Worm (Caenorhabditis elegans) whole organism, L4 larva: ENCODE data around the gene Y44A6D.7.

Experiments
- D1046.2 ChIP-seq: fragments of 200-800 bp; sonication (Bioruptor generic); IDR thresholded peaks from 2 replicates; pipeline ENCODE4 v1.3.6; 2022; ENCODE audit warnings: missing genetic modification characterization, missing compliant biosample characterization
- F10B5.3 ChIP-seq: sonication (generic microtip); optimal IDR thresholded peaks from 2 replicates; lab custom pipeline; 2016; ENCODE audit warnings: mild to moderate bottlenecking, missing genetic modification characterization, missing compliant biosample characterization
- T26A8.4 ChIP-seq: fragments of 200-800 bp; sonication (Bioruptor generic); IDR thresholded peaks from 2 replicates; pipeline ENCODE4 v1.3.6; 2022; ENCODE audit warnings: missing genetic modification characterization, missing compliant biosample characterization
- Y48G9A.11 ChIP-seq: fragments of 200-800 bp; sonication (Bioruptor generic); IDR thresholded peaks from 2 replicates; pipeline ENCODE4 v1.3.6; 2022; ENCODE audit warnings: missing genetic modification reagents, missing genetic modification characterization, missing compliant biosample characterization
- Y75B8A.6 ChIP-seq: fragments of 200-800 bp; sonication (Bioruptor generic); IDR thresholded peaks from 2 replicates; pipeline ENCODE4 v1.3.6; 2022; ENCODE audit warnings: missing genetic modification reagents, missing genetic modification characterization, missing compliant biosample characterization
- ZK337.2 ChIP-seq: fragments of 200-800 bp; sonication (Bioruptor generic); IDR thresholded peaks from 2 replicates; pipeline ENCODE4 v1.3.6; 2022; ENCODE audit warnings: missing genetic modification reagents, missing genetic modification characterization, missing compliant biosample characterization
- ZK546.5 ChIP-seq, 2 experiments: sonication (generic microtip); optimal IDR thresholded peaks; 2 replicates each; lab custom pipeline; 2017; ENCODE audit warnings: missing biosample characterization in 2 of 2, missing genetic modification characterization in 2 of 2
- aha-1 ChIP-seq: fragments of 150-350 bp; peaks from one replicate; lab custom pipeline; 2014; ENCODE audit warnings: missing biosample characterization, missing genetic modification characterization
- ama-1 ChIP-seq: fragments of 150-350 bp; optimal IDR thresholded peaks from 2 replicates; lab custom pipeline; 2014; ENCODE audit warnings: inconsistent platforms, mixed read lengths
- ceh-20 ChIP-seq: fragments of 200-800 bp; sonication (Bioruptor generic); IDR thresholded peaks from 2 replicates; pipeline ENCODE4 v1.3.6; 2022; ENCODE audit warnings: missing genetic modification reagents, missing genetic modification characterization, missing compliant biosample characterization
- ceh-32 ChIP-seq: sonication (generic microtip); optimal IDR thresholded peaks from 2 replicates; lab custom pipeline; 2016; ENCODE audit warnings: mild to moderate bottlenecking, missing genetic modification characterization, missing compliant biosample characterization; ENCODE audit not compliant: poor library complexity
- ceh-44 ChIP-seq: fragments of 200-800 bp; sonication (Bioruptor generic); IDR thresholded peaks from 2 replicates; pipeline ENCODE4 v1.3.6; 2022; ENCODE audit warnings: missing genetic modification reagents, missing genetic modification characterization, missing compliant biosample characterization
- ces-1 ChIP-seq: fragments of 150-350 bp; sonication (generic microtip); optimal IDR thresholded peaks from 4 replicates; lab custom pipeline; 2014; ENCODE audit warnings: missing biosample characterization, missing genetic modification reagents, missing genetic modification characterization
- daf-12 ChIP-seq: fragments of 150-350 bp; optimal IDR thresholded peaks from 2 replicates; lab custom pipeline; 2014; ENCODE audit warnings: missing biosample characterization, missing genetic modification reagents, missing genetic modification characterization
- daf-8 ChIP-seq: fragments of 200-800 bp; sonication (Bioruptor generic); IDR thresholded peaks from 2 replicates; pipeline ENCODE4 v1.3.6; 2022; ENCODE audit warnings: missing genetic modification characterization, missing compliant biosample characterization
- dmd-6 ChIP-seq: fragments of 200-800 bp; sonication (Bioruptor generic); IDR thresholded peaks from 2 replicates; pipeline ENCODE4 v1.3.6; 2022; ENCODE audit warnings: missing genetic modification reagents, missing genetic modification characterization, missing compliant biosample characterization
- dpl-1 ChIP-seq: fragments of 150-350 bp; optimal IDR thresholded peaks from 2 replicates; lab custom pipeline; 2014; ENCODE audit warnings: missing biosample characterization, missing genetic modification reagents, missing genetic modification characterization
- hlh-30 ChIP-seq: sonication (generic microtip); optimal IDR thresholded peaks from 2 replicates; lab custom pipeline; 2017; ENCODE audit warnings: antibody characterized with exemption, mild to moderate bottlenecking, missing genetic modification characterization, missing compliant biosample characterization; ENCODE audit not compliant: insufficient read depth
- hmg-1.1 ChIP-seq: fragments of 200-800 bp; sonication (Bioruptor generic); IDR thresholded peaks from 2 replicates; pipeline ENCODE4 v1.3.6; 2022; ENCODE audit warnings: missing genetic modification reagents, missing genetic modification characterization, missing compliant biosample characterization
- jun-1 ChIP-seq: fragments of 150-350 bp; optimal IDR thresholded peaks from 2 replicates; lab custom pipeline; 2014; ENCODE audit warnings: missing biosample characterization, missing genetic modification reagents, missing genetic modification characterization
- lim-7 ChIP-seq: fragments of 200-800 bp; sonication (Bioruptor generic); IDR thresholded peaks from 2 replicates; pipeline ENCODE4 v1.3.6; 2022; ENCODE audit warnings: missing genetic modification characterization, missing compliant biosample characterization
- lin-13 ChIP-seq: fragments of 150-350 bp; optimal IDR thresholded peaks from 2 replicates; lab custom pipeline; 2014; ENCODE audit warnings: missing biosample characterization, missing genetic modification reagents, missing genetic modification characterization
- lir-3 ChIP-seq: sonication (generic microtip); optimal IDR thresholded peaks from 2 replicates; lab custom pipeline; 2016; ENCODE audit warnings: mild to moderate bottlenecking, missing genetic modification characterization, missing compliant biosample characterization
- mep-1 ChIP-seq: fragments of 150-350 bp; sonication (generic microtip); optimal IDR thresholded peaks from 3 replicates; lab custom pipeline; 2014; ENCODE audit warnings: missing biosample characterization, missing genetic modification characterization
- mxl-2 ChIP-seq: fragments of 200-800 bp; sonication (Bioruptor generic); conservative IDR thresholded peaks from 2 replicates; pipeline ENCODE4 v1.3.6; 2022; ENCODE audit warnings: missing genetic modification reagents, missing genetic modification characterization, missing compliant biosample characterization
- nhr-28 ChIP-seq: fragments of 150-350 bp; optimal IDR thresholded peaks from 2 replicates; lab custom pipeline; 2014; ENCODE audit warnings: missing biosample characterization, missing genetic modification characterization
- nhr-6 ChIP-seq: fragments of 150-350 bp; optimal IDR thresholded peaks from 2 replicates; lab custom pipeline; 2014; ENCODE audit warnings: missing biosample characterization, missing genetic modification characterization
- nhr-76 ChIP-seq: fragments of 150-350 bp; optimal IDR thresholded peaks from 2 replicates; lab custom pipeline; 2014; ENCODE audit warnings: missing biosample characterization, missing genetic modification characterization
- nhr-77 ChIP-seq: fragments of 150-350 bp; optimal IDR thresholded peaks from 2 replicates; lab custom pipeline; 2014; ENCODE audit warnings: missing biosample characterization, missing genetic modification characterization
- rbr-2 ChIP-seq: sonication (generic microtip); optimal IDR thresholded peaks from 2 replicates; lab custom pipeline; 2016; ENCODE audit warnings: missing genotype, missing genetic modification characterization, missing compliant biosample characterization
- saeg-2 ChIP-seq: fragments of 200-800 bp; sonication (Bioruptor generic); IDR thresholded peaks from 2 replicates; pipeline ENCODE4 v1.3.6; 2022; ENCODE audit warnings: missing genetic modification reagents, missing genetic modification characterization, missing compliant biosample characterization
- set-16 ChIP-seq: fragments of 200-800 bp; sonication (Bioruptor generic); IDR thresholded peaks from 2 replicates; pipeline ENCODE4 v1.3.6; 2022; ENCODE audit warnings: missing genetic modification reagents, missing genetic modification characterization, missing compliant biosample characterization
- spr-1 ChIP-seq: sonication (generic microtip); optimal IDR thresholded peaks from 2 replicates; lab custom pipeline; 2016; ENCODE audit warnings: mild to moderate bottlenecking, missing genetic modification characterization, missing compliant biosample characterization
- spr-3 ChIP-seq: fragments of 200-800 bp; sonication (Bioruptor generic); optimal IDR thresholded peaks from 2 replicates; lab custom pipeline; 2018; ENCODE audit warnings: mild to moderate bottlenecking, missing genetic modification characterization, missing compliant biosample characterization
- tag-97 ChIP-seq: fragments of 200-800 bp; sonication (Bioruptor generic); IDR thresholded peaks from 2 replicates; pipeline ENCODE4 v1.3.6; 2022; ENCODE audit warnings: missing genetic modification characterization, missing compliant biosample characterization
- unc-62 ChIP-seq, 3 experiments: fragments of 150-350 bp in 1 of 3; sonication (generic microtip); optimal IDR thresholded peaks in 2 of 3; peaks in 1 of 3; 1 replicate in 1 of 3; 2 replicates in 2 of 3; lab custom pipeline; 2014 to 2017; ENCODE audit warnings: missing biosample characterization in 3 of 3, missing genetic modification characterization in 3 of 3, missing genetic modification reagents in 3 of 3, missing genotype in 1 of 3

The Y44A6D.7 gene

ce11 chrV:20815842-20816241 lies 1.3 kb downstream of the Y44A6D.7 start, which contains the start of gene sshk-1:
Gene sshk-1, plus strand, starts transcription at chrV:20816142.
- no peak for TF ChIP-seq ceh-44 (GFP tag; lab: Robert Waterston, UW)
- TF ChIP-seq dmd-6 = no peak
- no peak for TF ChIP-seq lir-3 (tag; lab: Kevin White, UChicago)
- no peak for TF ChIP-seq ces-1 (GFP tag; lab: Kevin White, UChicago)
- TF ChIP-seq saeg-2 = no peak
- TF ChIP-seq spr-1 = no peak
- no peak for TF ChIP-seq jun-1 (tag; lab: Kevin White, UChicago)
- TF ChIP-seq lin-13 (GFP tag; lab: Kevin White, UChicago) = no peak
- no peak for TF ChIP-seq nhr-77 (tag; lab: Kevin White, UChicago)
- TF ChIP-seq daf-12 (tag; lab: Kevin White, UChicago) = no peak

DNA sequence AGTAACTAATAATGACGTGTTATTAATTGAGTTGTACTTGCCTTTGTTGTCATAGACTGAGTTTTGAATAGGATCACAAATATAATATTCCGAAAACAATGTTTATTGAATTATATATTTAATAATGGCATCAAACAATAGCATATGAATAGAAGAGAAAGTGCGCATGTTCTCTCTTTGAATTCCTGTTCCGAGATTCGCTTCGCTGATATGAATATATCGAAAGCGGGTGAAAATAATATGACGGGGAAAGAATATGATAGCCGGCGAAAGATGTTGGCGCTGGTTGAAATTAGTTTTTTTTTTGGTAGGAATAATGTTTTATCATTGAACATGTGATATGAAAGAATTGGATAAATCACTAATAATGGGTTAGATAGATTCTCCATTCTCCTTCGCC lies 5.5 kb downstream of the Y44A6D.7 start, which contains the start of gene T03D8.6:
Gene T03D8.6, minus strand, starts transcription at position 298 of the 400 bp plus-strand sequence.
- TF ChIP-seq hlh-30 (no peak), nhr-28 (tag; lab: Kevin White, UChicago) (peak; percentile 17)

DNA sequence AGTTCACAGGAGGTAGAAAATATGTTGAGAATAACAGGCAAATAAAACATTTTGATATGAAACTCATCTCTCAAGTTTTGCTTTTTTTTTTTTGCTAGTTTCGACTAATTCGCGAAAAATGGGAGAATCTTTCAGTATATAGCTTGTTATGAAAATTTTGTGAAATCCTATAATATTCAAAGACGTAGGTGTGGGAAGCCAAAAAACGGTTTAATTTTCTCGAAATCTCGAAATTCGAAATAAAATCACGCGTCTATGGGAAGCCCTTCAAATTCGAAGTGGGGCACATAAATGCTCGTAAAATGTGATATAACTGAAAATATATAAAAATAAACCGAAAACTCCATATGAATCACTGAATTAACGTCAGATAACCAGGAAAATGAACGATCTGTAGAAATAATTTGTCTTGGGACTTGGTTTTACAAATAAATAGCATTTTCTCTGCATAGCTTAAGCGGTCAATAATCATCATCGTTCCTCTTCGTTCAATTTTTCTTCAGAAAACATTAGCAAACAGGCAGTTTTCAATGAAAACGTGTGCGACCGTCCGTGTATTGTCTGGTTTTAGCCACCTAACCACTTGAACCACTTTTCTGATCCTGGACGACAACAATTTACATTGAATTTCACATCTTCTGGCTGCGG lies 10.6 kb downstream of the Y44A6D.7 start, which contains the start of the genes gcy-22 and grl-14:
Gene gcy-22, minus strand, starts transcription at position 101 of the 648 bp plus-strand sequence.
Gene grl-14, plus strand, starts transcription at position 598 of the 648 bp plus-strand sequence.
- TF ChIP-seq Y75B8A.6 (GFP tag; lab: Robert Waterston, UW) = no peak
- TF ChIP-seq T26A8.4 (GFP tag; lab: Robert Waterston, UW) = no peak
- no peak for TF ChIP-seq Y48G9A.11 (GFP tag; lab: Robert Waterston, UW)
- TF ChIP-seq ZK546.5 (tag; optimal IDR thresholded peaks at IDR 0.05; lab: Kevin White, UChicago) = no peak
- no peak for TF ChIP-seq dpl-1
- TF ChIP-seq ceh-20 = no peak
- TF ChIP-seq nhr-6 = no peak
- TF ChIP-seq nhr-77 (tag; lab: Kevin White, UChicago) = no peak
- no peak for TF ChIP-seq hmg-1.1 (GFP tag; lab: Robert Waterston, UW)
- TF ChIP-seq D1046.2 (GFP tag; lab: Robert Waterston, UW) = no peak
- TF ChIP-seq nhr-76 (tag; lab: Kevin White, UChicago) = no peak
- TF ChIP-seq daf-8 (GFP tag; lab: Robert Waterston, UW) = no peak
- no peak for TF ChIP-seq F10B5.3 (tag; lab: Kevin White, UChicago)
- no peak for TF ChIP-seq ceh-32 (tag; lab: Kevin White, UChicago)
- TF ChIP-seq mep-1 (tag; lab: Kevin White, UChicago) = no peak
- TF ChIP-seq spr-3 = no peak
- TF ChIP-seq jun-1 (tag; lab: Kevin White, UChicago) = no peak

DNA sequence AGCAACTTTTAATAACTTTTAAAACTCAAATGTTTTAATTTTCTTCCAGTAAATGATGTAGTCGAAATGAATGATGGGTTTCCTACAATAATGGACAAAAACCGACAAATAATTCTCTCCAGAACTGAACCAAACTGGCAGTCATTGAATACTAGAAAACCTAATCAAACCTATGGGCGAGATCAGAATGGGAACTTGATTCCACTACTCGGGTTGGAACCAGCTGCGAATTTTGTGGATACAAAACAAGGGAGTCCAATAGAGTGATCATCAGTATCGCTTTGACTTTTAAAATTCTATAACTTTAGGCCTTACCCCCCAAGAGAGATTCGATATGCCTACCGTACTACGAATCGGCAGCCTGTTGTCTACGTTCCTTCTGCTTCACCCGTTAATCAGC lies 12.1 kb downstream of the Y44A6D.7 start:
- no peak for TF ChIP-seq saeg-2
- peak in 1 of 2 experiments; percentile 81 for TF ChIP-seq unc-62 (GFP tag; optimal IDR thresholded peaks at IDR 0.05 in 1 of 2; lab: Kevin White, UChicago)
- TF ChIP-seq unc-62 (tag; optimal IDR thresholded peaks at IDR 0.05; lab: Kevin White, UChicago) = no peak
- TF ChIP-seq set-16 (GFP tag; lab: Robert Waterston, UW) = no peak
- TF ChIP-seq aha-1 (tag; lab: Kevin White, UChicago) = peak; percentile 73
- TF ChIP-seq lim-7 = no peak
- no peak for TF ChIP-seq mxl-2
- no peak for TF ChIP-seq tag-97
- no peak for TF ChIP-seq ama-1
- no peak for TF ChIP-seq ZK337.2 (GFP tag; lab: Robert Waterston, UW)
- TF ChIP-seq rbr-2 = no peak
